Worm (Caenorhabditis elegans): ENCODE data around the gene set-13.

- no peak for TF ChIP-seq lin-13 (GFP tag; optimal IDR thresholded peaks at IDR 0.05)
- no peak for TF ChIP-seq nhr-77 (tag; optimal IDR thresholded peaks at IDR 0.05)
- no peak for TF ChIP-seq blmp-1 (tag; optimal IDR thresholded peaks at IDR 0.05; ENCODE audit: insufficient read depth)
- TF ChIP-seq nhr-129 (tag; optimal IDR thresholded peaks at IDR 0.05), result no peak
Measured at ce11 chrII:2841529-2841928, 24.8 kb downstream of the set-13 start, which contains the start of gene Y110A2AL.6.
